Worm (Caenorhabditis elegans) whole organism, midembryonic: ENCODE data around the gene srj-9.
"Not testable (repeated sequence)": the region's sequence is repeated elsewhere in the genome, so short reads cannot be mapped to it uniquely, and the experiment has no call there.

Experiments used
- T22C8.4 ChIP-seq: fragments of 200-800 bp; sonication (Bioruptor generic); IDR thresholded peaks from 2 replicates; pipeline ENCODE4 v1.3.6; 2022; ENCODE audit warnings: missing genetic modification characterization, missing compliant biosample characterization
- cog-1 ChIP-seq: sonication (generic microtip); optimal IDR thresholded peaks from 2 replicates; lab custom pipeline; 2016; ENCODE audit warnings: missing genetic modification characterization, missing compliant biosample characterization
- flt-1 ChIP-seq: fragments of 200-800 bp; sonication (Bioruptor generic); IDR thresholded peaks from 2 replicates; pipeline ENCODE4 v1.3.6; 2022; ENCODE audit warnings: missing genetic modification characterization, missing compliant biosample characterization
- klf-2 ChIP-seq: fragments of 200-800 bp; sonication (Bioruptor generic); conservative IDR thresholded peaks from 2 replicates; pipeline ENCODE4 v1.3.6; 2022; ENCODE audit warnings: missing genetic modification reagents, missing genetic modification characterization, missing compliant biosample characterization
- med-1 ChIP-seq: sonication (generic microtip); optimal IDR thresholded peaks from 2 replicates; lab custom pipeline; 2017; ENCODE audit warnings: missing genetic modification characterization, mild to moderate bottlenecking, missing compliant biosample characterization, antibody characterized with exemption, missing genetic modification reagents; ENCODE audit not compliant: insufficient read depth
- ref-1 ChIP-seq: fragments of 200-800 bp; sonication (Bioruptor generic); conservative IDR thresholded peaks from 2 replicates; pipeline ENCODE4 v1.3.6; 2022; ENCODE audit warnings: missing genetic modification reagents, missing genetic modification characterization, missing compliant biosample characterization
- tab-1 ChIP-seq: fragments of 200-800 bp; sonication (Bioruptor generic); IDR thresholded peaks from 2 replicates; pipeline ENCODE4 v1.3.6; 2022; ENCODE audit warnings: missing genetic modification characterization, missing compliant biosample characterization
- ztf-23 ChIP-seq: fragments of 200-800 bp; sonication (Bioruptor generic); IDR thresholded peaks from 2 replicates; pipeline ENCODE4 v1.3.6; 2022; ENCODE audit warnings: missing genetic modification reagents, missing genetic modification characterization, missing compliant biosample characterization
- ztf-29 ChIP-seq: fragments of 200-800 bp; sonication (Bioruptor generic); IDR thresholded peaks from 2 replicates; pipeline ENCODE4 v1.3.6; 2022; ENCODE audit warnings: missing genetic modification reagents, missing genetic modification characterization, missing compliant biosample characterization

srj-9 gene

DNA sequence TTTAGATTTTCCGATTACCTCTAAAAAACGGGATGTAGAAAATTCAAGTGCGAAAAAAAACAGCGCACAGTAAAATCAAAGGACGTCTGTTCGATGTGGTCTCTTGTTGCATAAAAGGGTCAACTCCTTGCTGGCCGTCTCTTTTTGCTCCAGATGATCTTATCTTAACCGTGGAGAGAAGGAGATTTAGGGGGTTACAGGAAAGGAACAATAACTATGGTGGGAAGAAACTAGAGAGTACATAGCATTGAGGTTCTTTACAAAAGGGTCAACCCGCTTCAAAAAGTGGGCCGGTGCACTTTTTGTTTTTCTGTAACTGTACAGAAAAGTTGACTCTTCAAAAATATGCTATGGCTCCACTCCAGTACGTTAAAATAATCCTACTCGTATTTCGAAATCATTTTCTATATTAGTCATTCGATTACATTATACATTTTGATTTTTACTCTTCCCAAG is at the start of gene srj-9, which contains the start of gene T20D4.19:
TSS of gene srj-9 (plus strand) at position 406 of the 456 bp plus-strand sequence.
TSS of gene T20D4.19 (minus strand) at position 101 of the 456 bp plus-strand sequence.
- TF ChIP-seq ref-1 (GFP tag; lab: Robert Waterston, UW): no peak
- TF ChIP-seq ztf-29 (GFP tag; lab: Robert Waterston, UW): no peak
- no peak for TF ChIP-seq ztf-23
- no peak for TF ChIP-seq tab-1 (GFP tag; lab: Robert Waterston, UW)
- no peak for TF ChIP-seq T22C8.4 (GFP tag; lab: Robert Waterston, UW)
- no peak for TF ChIP-seq klf-2 (GFP tag; lab: Robert Waterston, UW)

DNA sequence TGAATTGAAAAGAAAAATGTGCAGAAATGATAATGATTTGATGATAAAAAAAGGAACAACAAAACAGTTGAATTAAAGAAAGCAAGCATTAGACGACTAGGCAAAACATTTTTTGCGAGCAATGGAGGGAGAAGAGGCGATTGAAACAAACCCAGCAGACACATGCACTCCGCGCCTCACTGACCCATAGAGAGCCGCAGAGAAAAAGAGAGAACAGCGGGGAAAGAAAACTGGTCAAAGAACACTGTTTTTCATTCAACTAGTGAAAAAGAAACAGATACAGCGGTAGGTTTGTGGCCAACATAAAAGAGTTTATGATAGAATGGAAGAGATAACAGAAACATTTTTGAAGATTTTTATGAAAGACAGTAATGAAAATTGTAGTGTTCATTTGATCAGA is 43.4 kb upstream of the srj-9 start:
- TF ChIP-seq ztf-29 (GFP tag; lab: Robert Waterston, UW) (no peak), flt-1 (GFP tag; lab: Robert Waterston, UW) (no peak), ztf-23 (no peak), tab-1 (GFP tag; lab: Robert Waterston, UW) (no peak), klf-2 (GFP tag; lab: Robert Waterston, UW) (no peak), med-1 (GFP tag; lab: Kevin White, UChicago) (no peak), cog-1 (tag; lab: Kevin White, UChicago) (no peak), T22C8.4 (GFP tag; lab: Robert Waterston, UW) (no peak), ref-1 (GFP tag; lab: Robert Waterston, UW) (no peak)

DNA sequence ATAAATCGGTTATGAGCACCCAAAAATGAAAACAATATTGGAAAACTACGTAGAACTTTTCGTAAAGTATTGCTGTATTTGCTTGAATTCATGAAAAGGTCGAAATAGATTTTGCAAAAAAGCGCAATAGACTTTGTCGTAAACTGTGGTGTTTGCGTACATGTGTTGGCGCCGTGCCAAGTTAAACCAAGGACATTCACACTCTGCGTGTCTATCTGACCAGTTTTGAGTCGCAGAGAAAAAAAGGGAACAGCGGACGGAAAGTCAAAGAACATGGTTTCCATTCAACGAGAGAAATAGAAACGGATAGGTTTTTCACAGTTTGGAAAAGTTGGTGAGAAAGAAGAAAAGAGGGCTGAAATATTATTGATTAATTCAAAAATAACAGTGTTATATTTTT is 40.7 kb upstream of the srj-9 start:
- TF ChIP-seq klf-2 (GFP tag; lab: Robert Waterston, UW): no peak
- TF ChIP-seq med-1 (GFP tag; lab: Kevin White, UChicago): no peak
- TF ChIP-seq ztf-23: no peak
- no peak for TF ChIP-seq flt-1 (GFP tag; lab: Robert Waterston, UW)
- no peak for TF ChIP-seq ztf-29 (GFP tag; lab: Robert Waterston, UW)
- no peak for TF ChIP-seq cog-1 (tag; lab: Kevin White, UChicago)

DNA sequence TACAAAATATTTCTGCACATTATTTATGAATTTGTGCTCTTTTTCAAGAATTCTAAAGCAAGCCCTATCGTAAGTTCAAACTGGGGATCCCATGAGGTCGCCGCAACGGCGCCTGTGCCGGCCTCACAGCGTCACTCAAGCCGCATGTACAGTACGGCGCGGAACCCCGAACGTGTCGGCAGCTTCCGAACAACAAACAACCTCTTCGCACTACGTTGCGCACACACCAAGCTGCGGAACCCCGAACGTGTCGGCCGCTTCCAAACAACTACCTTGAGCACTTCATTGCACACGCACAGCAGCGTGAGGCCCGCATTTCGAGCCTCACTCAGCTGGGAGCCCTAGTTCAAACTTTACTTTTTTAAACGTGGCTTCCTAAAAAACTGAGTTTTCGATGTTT is 37.7 kb upstream of the srj-9 start:
- TF ChIP-seq ztf-23: no peak
- no peak for TF ChIP-seq cog-1 (tag; lab: Kevin White, UChicago)

DNA sequence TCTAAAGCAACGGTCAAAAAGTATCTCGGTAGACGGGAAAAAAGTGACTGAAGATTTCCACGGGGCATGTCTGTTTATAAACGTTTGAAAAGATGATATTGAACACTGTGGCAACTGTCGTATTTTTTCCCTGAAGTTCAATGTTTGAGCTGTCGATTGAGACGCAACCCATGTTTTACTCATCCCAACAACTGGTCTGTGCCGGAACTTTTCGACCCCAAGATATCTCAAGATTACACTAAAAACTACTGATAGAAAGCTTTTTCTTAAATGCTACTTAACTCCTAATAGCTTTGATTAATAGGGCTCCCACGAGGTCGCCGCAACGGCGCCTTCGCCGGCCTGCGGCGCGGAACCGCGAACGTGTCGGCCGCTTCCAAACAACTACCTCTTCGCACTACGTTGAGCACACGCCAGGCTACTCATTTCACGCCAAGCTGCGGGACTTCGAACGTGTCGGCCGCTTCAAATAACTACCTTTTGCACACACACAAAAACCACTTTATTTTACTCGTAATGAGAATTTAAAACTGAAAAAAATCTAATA is 37.0 kb upstream of the srj-9 start, which contains the start of gene T20D4.15:
TSS of gene T20D4.15 (minus strand) at position 51 of the 547 bp plus-strand sequence.
- TF ChIP-seq T22C8.4 (GFP tag; lab: Robert Waterston, UW) (no peak), tab-1 (GFP tag; lab: Robert Waterston, UW) (no peak), ref-1 (GFP tag; lab: Robert Waterston, UW) (no peak), med-1 (GFP tag; lab: Kevin White, UChicago) (no peak), ztf-29 (GFP tag; lab: Robert Waterston, UW) (no peak), ztf-23 (no peak), klf-2 (GFP tag; lab: Robert Waterston, UW) (no peak), cog-1 (tag; lab: Kevin White, UChicago) (no peak), flt-1 (GFP tag; lab: Robert Waterston, UW) (no peak)

DNA sequence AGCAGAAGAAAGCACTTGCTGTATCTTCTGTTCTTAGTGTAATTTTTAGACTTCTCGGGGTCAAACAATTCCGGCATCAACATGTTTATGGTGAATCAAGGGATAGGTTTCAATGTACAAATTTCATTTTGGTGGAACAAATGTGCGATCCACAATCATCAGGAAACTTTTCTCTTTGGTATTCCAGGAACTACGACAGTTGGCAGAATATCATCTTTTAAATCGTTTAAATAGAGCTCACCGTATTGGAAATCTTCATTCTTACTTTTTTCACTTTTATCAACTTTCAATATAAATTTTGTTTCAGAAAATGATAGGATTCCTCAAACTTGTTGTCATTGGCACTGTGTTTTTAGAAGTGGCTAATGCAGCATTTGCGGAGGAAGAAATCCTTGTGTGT is 35.0 kb upstream of the srj-9 start, which contains the start of gene T20D4.12:
TSS of gene T20D4.12 (plus strand) at position 301 of the 400 bp plus-strand sequence.
- TF ChIP-seq ref-1 (GFP tag; lab: Robert Waterston, UW); ztf-23; tab-1 (GFP tag; lab: Robert Waterston, UW): not testable (repeated sequence)

DNA sequence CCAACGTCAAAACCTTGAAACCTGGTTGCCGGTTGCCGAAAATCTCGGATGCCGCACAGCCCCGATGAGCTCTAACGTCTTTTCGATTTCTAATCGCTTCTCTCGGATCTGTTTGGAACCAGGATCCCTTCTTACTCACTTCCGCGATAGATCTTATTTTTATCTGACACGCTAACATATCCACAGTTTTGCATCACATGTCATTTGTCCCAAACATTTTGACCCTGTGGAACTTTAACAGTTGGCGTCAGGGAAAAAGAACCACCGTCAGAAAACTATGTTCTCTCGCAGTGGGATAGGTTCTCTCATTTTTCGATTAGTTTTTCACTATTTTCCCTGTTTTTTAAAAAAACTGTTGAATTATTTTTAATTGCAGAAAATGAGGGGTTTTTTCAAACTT is 33.4 kb upstream of the srj-9 start, which contains the start of gene T20D4.11:
TSS of gene T20D4.11 (plus strand) at position 377 of the 400 bp plus-strand sequence.
- no peak for TF ChIP-seq klf-2 (GFP tag; lab: Robert Waterston, UW)
- TF ChIP-seq tab-1 (GFP tag; lab: Robert Waterston, UW): no peak
- TF ChIP-seq ztf-29 (GFP tag; lab: Robert Waterston, UW): no peak
- TF ChIP-seq T22C8.4 (GFP tag; lab: Robert Waterston, UW): no peak
- no peak for TF ChIP-seq cog-1 (tag; lab: Kevin White, UChicago)
- no peak for TF ChIP-seq ref-1 (GFP tag; lab: Robert Waterston, UW)
- TF ChIP-seq med-1 (GFP tag; lab: Kevin White, UChicago): no peak
- no peak for TF ChIP-seq flt-1 (GFP tag; lab: Robert Waterston, UW)
- no peak for TF ChIP-seq ztf-23

DNA sequence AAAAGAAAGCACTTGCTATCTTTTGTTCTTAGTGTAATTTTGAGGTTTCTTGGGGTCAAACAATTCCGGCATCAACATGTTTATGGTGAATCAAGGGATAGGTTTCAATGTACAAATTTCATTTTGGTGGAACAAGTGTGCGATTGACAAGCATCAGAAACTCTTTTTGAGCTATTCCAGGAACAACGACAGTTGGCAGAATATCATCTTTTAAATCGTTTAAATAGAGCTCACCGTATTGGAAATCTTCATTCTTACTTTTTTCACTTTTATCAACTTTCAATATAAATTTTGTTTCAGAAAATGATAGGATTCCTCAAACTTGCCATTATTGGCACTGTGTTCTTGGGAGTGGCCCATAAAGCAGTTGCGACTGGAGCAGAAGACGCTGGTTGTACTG is 31.8 kb upstream of the srj-9 start, which contains the start of gene T20D4.10:
TSS of gene T20D4.10 (plus strand) at position 301 of the 400 bp plus-strand sequence.
- not testable (repeated sequence) for TF ChIP-seq ztf-23; ref-1 (GFP tag; lab: Robert Waterston, UW); T22C8.4 (GFP tag; lab: Robert Waterston, UW)

DNA sequence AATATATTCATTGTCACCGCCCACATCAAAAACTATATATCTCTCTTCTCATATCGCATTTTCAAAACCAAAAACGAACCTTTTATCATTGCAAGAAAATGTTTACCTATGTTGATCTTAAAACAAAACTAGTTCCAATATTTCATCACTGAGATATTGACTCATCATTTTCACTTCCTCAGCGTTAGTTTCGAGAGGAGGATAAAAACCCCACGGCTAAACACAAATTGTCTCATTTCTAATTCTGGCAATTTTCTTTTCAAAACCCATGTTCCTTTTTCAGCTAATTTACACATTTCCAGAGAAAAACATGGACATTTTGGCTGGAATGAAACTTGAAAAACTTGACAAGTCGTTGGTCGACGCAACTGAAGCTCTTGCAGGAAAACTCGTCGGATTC is 23.1 kb upstream of the srj-9 start, which contains the start of gene T20D4.7:
TSS of gene T20D4.7 (plus strand) at position 301 of the 400 bp plus-strand sequence.
- TF ChIP-seq klf-2 (GFP tag; lab: Robert Waterston, UW): no peak
- TF ChIP-seq med-1 (GFP tag; lab: Kevin White, UChicago): no peak
- no peak for TF ChIP-seq ref-1 (GFP tag; lab: Robert Waterston, UW)
- no peak for TF ChIP-seq ztf-23
- no peak for TF ChIP-seq tab-1 (GFP tag; lab: Robert Waterston, UW)
- TF ChIP-seq cog-1 (tag; lab: Kevin White, UChicago): no peak
- TF ChIP-seq T22C8.4 (GFP tag; lab: Robert Waterston, UW): no peak
- no peak for TF ChIP-seq flt-1 (GFP tag; lab: Robert Waterston, UW)
- TF ChIP-seq ztf-29 (GFP tag; lab: Robert Waterston, UW): no peak

DNA sequence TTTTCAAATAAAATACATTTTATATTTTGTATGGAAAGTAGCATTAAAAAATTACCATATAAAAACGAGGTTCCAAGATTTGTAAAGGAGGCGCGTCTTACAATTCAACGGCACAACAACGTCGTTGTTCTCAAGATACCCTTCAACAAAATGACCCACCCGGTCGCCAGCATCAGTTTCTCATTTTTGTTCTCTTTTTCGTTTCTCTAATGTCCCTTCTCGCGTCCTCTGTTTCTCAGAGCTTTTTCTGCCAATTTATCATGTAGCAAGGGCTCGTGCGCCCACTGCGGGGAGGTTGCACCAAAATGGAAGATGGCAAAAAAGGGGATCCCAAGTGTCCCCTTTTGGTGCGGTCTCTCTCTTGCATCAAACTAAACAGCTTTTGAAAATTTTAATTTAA is 22.2 kb upstream of the srj-9 start:
- no peak for TF ChIP-seq ref-1 (GFP tag; lab: Robert Waterston, UW)
- TF ChIP-seq tab-1 (GFP tag; lab: Robert Waterston, UW): no peak
- no peak for TF ChIP-seq ztf-23
- no peak for TF ChIP-seq ztf-29 (GFP tag; lab: Robert Waterston, UW)
- TF ChIP-seq med-1 (GFP tag; lab: Kevin White, UChicago): no peak
- no peak for TF ChIP-seq T22C8.4 (GFP tag; lab: Robert Waterston, UW)
- TF ChIP-seq cog-1 (tag; lab: Kevin White, UChicago): no peak
- TF ChIP-seq flt-1 (GFP tag; lab: Robert Waterston, UW): no peak
- no peak for TF ChIP-seq klf-2 (GFP tag; lab: Robert Waterston, UW)
